Worm (Caenorhabditis elegans) whole organism, young adult: ENCODE data around the gene utp-20.
A peak's percentile ranks its signal among the peaks of the same experiment; 100 is the strongest.

Experiments used
- B0019.2 ChIP-seq: fragments of 200-800 bp; sonication (Bioruptor generic); conservative IDR thresholded peaks from 2 replicates; pipeline ENCODE4 v1.3.6; 2022; ENCODE audit warnings: missing genetic modification reagents, missing genetic modification characterization, missing compliant biosample characterization
- F10E7.11 ChIP-seq: sonication (generic microtip); optimal IDR thresholded peaks from 2 replicates; lab custom pipeline; 2017; ENCODE audit warnings: mild to moderate bottlenecking, missing genetic modification characterization, moderate library complexity, missing compliant biosample characterization
- F23B12.7 ChIP-seq: sonication (generic microtip); optimal IDR thresholded peaks from 2 replicates; lab custom pipeline; 2017; ENCODE audit warnings: missing genetic modification characterization, mild to moderate bottlenecking, missing compliant biosample characterization, antibody characterized with exemption, moderate library complexity; ENCODE audit not compliant: insufficient read depth
- F37B4.10 ChIP-seq: fragments of 200-800 bp; sonication (Bioruptor generic); IDR thresholded peaks from 2 replicates; pipeline ENCODE4 v1.3.6; 2022; ENCODE audit warnings: missing genetic modification characterization, missing compliant biosample characterization
- F39B2.1 ChIP-seq: fragments of 200-800 bp; sonication (Bioruptor generic); IDR thresholded peaks from 2 replicates; pipeline ENCODE4 v1.3.6; 2022; ENCODE audit warnings: missing genetic modification reagents, missing genetic modification characterization, missing compliant biosample characterization
- F52B5.7 ChIP-seq: sonication (generic microtip); optimal IDR thresholded peaks from 2 replicates; lab custom pipeline; 2016; ENCODE audit warnings: mild to moderate bottlenecking, missing genetic modification characterization, missing compliant biosample characterization
- F57C9.4 ChIP-seq: sonication (generic microtip); optimal IDR thresholded peaks from 2 replicates; lab custom pipeline; 2017; ENCODE audit warnings: mild to moderate bottlenecking, missing genetic modification characterization, missing compliant biosample characterization
- T26A5.8 ChIP-seq: sonication (generic microtip); optimal IDR thresholded peaks from 2 replicates; lab custom pipeline; 2016; ENCODE audit warnings: missing genetic modification characterization, missing compliant biosample characterization
- Y53G8AR.9 ChIP-seq: fragments of 200-800 bp; sonication (Bioruptor generic); conservative IDR thresholded peaks from 2 replicates; pipeline ENCODE4 v1.3.6; 2022; ENCODE audit warnings: missing genetic modification reagents, missing genetic modification characterization, missing compliant biosample characterization
- Y56A3A.18 ChIP-seq: fragments of 200-800 bp; sonication (Bioruptor generic); IDR thresholded peaks from 2 replicates; pipeline ENCODE4 v1.3.6; 2022; ENCODE audit warnings: missing genetic modification reagents, missing genetic modification characterization, missing compliant biosample characterization
- Y67H2A.10 ChIP-seq: fragments of 200-800 bp; sonication (Bioruptor generic); conservative IDR thresholded peaks from 2 replicates; pipeline ENCODE4 v1.3.6; 2022; ENCODE audit warnings: missing genetic modification reagents, missing genetic modification characterization, missing compliant biosample characterization
- Y95B8A.8 ChIP-seq: fragments of 200-800 bp; sonication (Bioruptor generic); IDR thresholded peaks from 2 replicates; pipeline ENCODE4 v1.3.6; 2022; ENCODE audit warnings: missing genetic modification reagents, missing genetic modification characterization, missing compliant biosample characterization
- ama-1 ChIP-seq, 3 experiments: fragments of 150-350 bp in 1 of 3; sonication (generic microtip) in 2 of 3; optimal IDR thresholded peaks; 2 replicates each; lab custom pipeline; 2014 to 2018; ENCODE audit warnings: missing biosample characterization in 2 of 3, missing genetic modification characterization in 2 of 3, missing genetic modification reagents in 2 of 3
- aptf-3 ChIP-seq: fragments of 200-800 bp; sonication (Bioruptor generic); IDR thresholded peaks from 2 replicates; pipeline ENCODE4 v1.3.6; 2022; ENCODE audit warnings: missing genetic modification characterization, missing compliant biosample characterization
- atf-7 ChIP-seq: sonication (generic microtip); optimal IDR thresholded peaks from 2 replicates; lab custom pipeline; 2017; ENCODE audit warnings: mild to moderate bottlenecking, missing genetic modification characterization, missing compliant biosample characterization
- cebp-1 ChIP-seq, 2 experiments: fragments of 200-800 bp in 1 of 2; sonication (Bioruptor generic) in 1 of 2; sonication (generic microtip) in 1 of 2; IDR thresholded peaks in 1 of 2; optimal IDR thresholded peaks in 1 of 2; 2 replicates each; pipeline versions ENCODE4 v1.3.6 to Lab custom; 2017 to 2022; ENCODE audit warnings: missing compliant biosample characterization in 2 of 2, missing genetic modification characterization in 2 of 2, mild to moderate bottlenecking in 1 of 2, missing genetic modification reagents in 1 of 2, moderate library complexity in 1 of 2
- ceh-100 ChIP-seq: fragments of 200-800 bp; sonication (Bioruptor generic); IDR thresholded peaks from 2 replicates; pipeline ENCODE4 v1.3.6; 2022; ENCODE audit warnings: missing genetic modification reagents, missing genetic modification characterization, missing compliant biosample characterization
- ceh-79 ChIP-seq: sonication (generic microtip); optimal IDR thresholded peaks from 2 replicates; lab custom pipeline; 2017; ENCODE audit warnings: mild to moderate bottlenecking, missing genetic modification characterization, missing compliant biosample characterization
- chd-7 ChIP-seq: sonication (generic microtip); optimal IDR thresholded peaks from 2 replicates; lab custom pipeline; 2016; ENCODE audit warnings: mild to moderate bottlenecking, missing genetic modification characterization, moderate library complexity, missing compliant biosample characterization
- die-1 ChIP-seq: sonication (generic microtip); optimal IDR thresholded peaks from 2 replicates; lab custom pipeline; 2016; ENCODE audit warnings: missing genotype, mild to moderate bottlenecking, missing genetic modification characterization, missing compliant biosample characterization
- dpff-1 ChIP-seq: sonication (generic microtip); optimal IDR thresholded peaks from 2 replicates; lab custom pipeline; 2017; ENCODE audit warnings: mild to moderate bottlenecking, missing genetic modification characterization, missing compliant biosample characterization
- dpl-1 ChIP-seq: fragments of 150-350 bp; optimal IDR thresholded peaks from 2 replicates; lab custom pipeline; 2014; ENCODE audit warnings: missing biosample characterization, missing genetic modification reagents, missing genetic modification characterization
- fkh-3 ChIP-seq: sonication (generic microtip); optimal IDR thresholded peaks from 2 replicates; lab custom pipeline; 2016; ENCODE audit warnings: mild to moderate bottlenecking, missing genetic modification characterization, missing compliant biosample characterization
- him-1 ChIP-seq: sonication (generic microtip); optimal IDR thresholded peaks from 2 replicates; lab custom pipeline; 2016; ENCODE audit warnings: missing genotype, missing genetic modification reagents, missing genetic modification characterization, missing compliant biosample characterization
- hlh-12 ChIP-seq: sonication (generic microtip); optimal IDR thresholded peaks from 2 replicates; lab custom pipeline; 2016; ENCODE audit warnings: missing genetic modification characterization, missing compliant biosample characterization
- hlh-26 ChIP-seq: fragments of 200-800 bp; sonication (Bioruptor generic); conservative IDR thresholded peaks from 2 replicates; pipeline ENCODE4 v1.3.6; 2022; ENCODE audit warnings: missing genetic modification reagents, missing genetic modification characterization, missing compliant biosample characterization
- hmg-20 ChIP-seq: fragments of 200-800 bp; sonication (Bioruptor generic); IDR thresholded peaks from 2 replicates; pipeline ENCODE4 v1.3.6; 2022; ENCODE audit warnings: missing genetic modification reagents, missing genetic modification characterization, missing compliant biosample characterization
- let-526 ChIP-seq: fragments of 200-800 bp; sonication (Bioruptor generic); IDR thresholded peaks from 2 replicates; pipeline ENCODE4 v1.3.6; 2022; ENCODE audit warnings: missing genetic modification reagents, missing genetic modification characterization, missing compliant biosample characterization
- let-607 ChIP-seq, 2 experiments: fragments of 200-800 bp in 1 of 2; sonication (Bioruptor generic) in 1 of 2; sonication (generic microtip) in 1 of 2; optimal IDR thresholded peaks; 2 replicates each; lab custom pipeline; 2016 to 2018; ENCODE audit warnings: mild to moderate bottlenecking in 2 of 2, missing compliant biosample characterization in 2 of 2, missing genetic modification characterization in 2 of 2, moderate library complexity in 2 of 2, missing genotype in 1 of 2
- lir-1 ChIP-seq: fragments of 200-800 bp; sonication (Bioruptor generic); conservative IDR thresholded peaks from 2 replicates; pipeline ENCODE4 v1.3.6; 2022; ENCODE audit warnings: missing genetic modification reagents, missing genetic modification characterization, missing compliant biosample characterization
- madf-10 ChIP-seq: sonication (generic microtip); optimal IDR thresholded peaks from 2 replicates; lab custom pipeline; 2016; ENCODE audit warnings: mild to moderate bottlenecking, missing genetic modification characterization, missing compliant biosample characterization
- madf-6 ChIP-seq: fragments of 200-800 bp; sonication (Bioruptor generic); IDR thresholded peaks from 2 replicates; pipeline ENCODE4 v1.3.6; 2022; ENCODE audit warnings: missing genetic modification reagents, missing genetic modification characterization, missing compliant biosample characterization
- mel-28 ChIP-seq: sonication (generic microtip); optimal IDR thresholded peaks from 2 replicates; lab custom pipeline; 2016; ENCODE audit warnings: borderline replicate concordance, mild to moderate bottlenecking, missing genetic modification characterization, missing compliant biosample characterization
- mes-4 ChIP-seq: sonication (generic microtip); optimal IDR thresholded peaks from 2 replicates; lab custom pipeline; 2016; ENCODE audit warnings: missing genotype, missing genetic modification characterization, missing compliant biosample characterization
- mxl-1 ChIP-seq: sonication (generic microtip); optimal IDR thresholded peaks from 2 replicates; lab custom pipeline; 2016; ENCODE audit warnings: missing genetic modification characterization, missing compliant biosample characterization
- nfya-2 ChIP-seq: fragments of 200-800 bp; sonication (Bioruptor generic); IDR thresholded peaks from 2 replicates; pipeline ENCODE4 v1.3.6; 2022; ENCODE audit warnings: missing genetic modification reagents, missing genetic modification characterization, missing compliant biosample characterization
- nhr-90 ChIP-seq: sonication (generic microtip); optimal IDR thresholded peaks from 2 replicates; lab custom pipeline; 2016; ENCODE audit warnings: missing genotype, mild to moderate bottlenecking, missing genetic modification characterization, missing compliant biosample characterization
- rpc-1 ChIP-seq, 2 experiments: fragments of 150-350 bp in 1 of 2; sonication (generic microtip) in 1 of 2; optimal IDR thresholded peaks; 2 replicates each; lab custom pipeline; 2014 to 2018; ENCODE audit warnings: missing biosample characterization in 1 of 2, missing genetic modification characterization in 1 of 2, missing genetic modification reagents in 1 of 2, missing genotype in 1 of 2
- snpc-1.1 ChIP-seq: sonication (generic microtip); optimal IDR thresholded peaks from 2 replicates; lab custom pipeline; 2017; ENCODE audit warnings: missing genetic modification characterization, mild to moderate bottlenecking, missing compliant biosample characterization, antibody characterized with exemption, moderate library complexity, missing genotype, missing genetic modification reagents; ENCODE audit not compliant: insufficient read depth
- somi-1 ChIP-seq: fragments of 200-800 bp; sonication (Bioruptor generic); optimal IDR thresholded peaks from 2 replicates; lab custom pipeline; 2018; ENCODE audit warnings: mild to moderate bottlenecking, missing genetic modification characterization, missing compliant biosample characterization
- tbp1 ChIP-seq: fragments of 200-800 bp; sonication (Bioruptor generic); optimal IDR thresholded peaks from 2 replicates; lab custom pipeline; 2018; ENCODE audit warnings: mild to moderate bottlenecking, missing genetic modification characterization, missing compliant biosample characterization
- tlf-1 ChIP-seq: fragments of 200-800 bp; sonication (Bioruptor generic); optimal IDR thresholded peaks from 2 replicates; lab custom pipeline; 2018; ENCODE audit warnings: mild to moderate bottlenecking, missing genetic modification characterization, missing compliant biosample characterization
- unc-130 ChIP-seq: sonication (generic microtip); optimal IDR thresholded peaks from 2 replicates; lab custom pipeline; 2016; ENCODE audit warnings: missing genetic modification reagents, missing genetic modification characterization, missing compliant biosample characterization
- zfh-2 ChIP-seq: fragments of 200-800 bp; sonication (Bioruptor generic); conservative IDR thresholded peaks from 2 replicates; pipeline ENCODE4 v1.3.6; 2022; ENCODE audit warnings: missing genetic modification reagents, missing genetic modification characterization, missing compliant biosample characterization
- ztf-18 ChIP-seq: sonication (generic microtip); optimal IDR thresholded peaks from 2 replicates; lab custom pipeline; 2016; ENCODE audit warnings: missing genotype, mild to moderate bottlenecking, missing genetic modification characterization, missing compliant biosample characterization
- ztf-25 ChIP-seq: fragments of 200-800 bp; sonication (Bioruptor generic); IDR thresholded peaks from 2 replicates; pipeline ENCODE4 v1.3.6; 2022; ENCODE audit warnings: missing genetic modification reagents, missing genetic modification characterization, missing compliant biosample characterization

The utp-20 gene

ce11 chrII:6587264-6587870 is 51.2 kb downstream of the utp-20 start, which contains the start of gene C56C10.7 (continued):
- no peak for TF ChIP-seq hlh-26
- TF ChIP-seq F52B5.7, result peak; percentile 36
- peak; percentile 24 for TF ChIP-seq ztf-18
- TF ChIP-seq dpff-1 (tag; lab: Kevin White, UChicago), result peak; percentile 34
- peak; percentile 19 for TF ChIP-seq him-1 (tag; lab: Kevin White, UChicago)
- peak; percentile 63; the same call in 1 of the 2 replicates for TF ChIP-seq nfya-2 (GFP tag; lab: Robert Waterston, UW)
- no peak for TF ChIP-seq ama-1 (optimal IDR thresholded peaks at IDR 0.05; lab: Kevin White, UChicago)
- TF ChIP-seq ama-1 (GFP tag; optimal IDR thresholded peaks at IDR 0.05; lab: Kevin White, UChicago), result peak in 1 of 2 experiments; percentile 62
- TF ChIP-seq zfh-2, result no peak
- peak; percentile 66; the same call in 1 of the 2 replicates for TF ChIP-seq ztf-25 (GFP tag; lab: Robert Waterston, UW)
- peak; percentile 63 for TF ChIP-seq ceh-100 (GFP tag; lab: Robert Waterston, UW)
- peak; percentile 90 for TF ChIP-seq Y53G8AR.9 (GFP tag; lab: Robert Waterston, UW)
- peak; percentile 57 for TF ChIP-seq unc-130 (GFP tag; lab: Kevin White, UChicago)
- no peak for TF ChIP-seq somi-1
- peak; percentile 87 for TF ChIP-seq tlf-1 (GFP tag; lab: Kevin White, UChicago)
- TF ChIP-seq mes-4 (tag; lab: Kevin White, UChicago), result peak; percentile 13
- TF ChIP-seq lir-1 (GFP tag; lab: Robert Waterston, UW), result 0 out of 2 replicates have a peak, but pooled peaks have one; percentile 30
- TF ChIP-seq atf-7 (tag; lab: Kevin White, UChicago), result peak; percentile 55
- no peak for TF ChIP-seq rpc-1 (optimal IDR thresholded peaks at IDR 0.05; lab: Kevin White, UChicago)
- TF ChIP-seq rpc-1 (tag; optimal IDR thresholded peaks at IDR 0.05; lab: Kevin White, UChicago), result no peak
- no peak for TF ChIP-seq Y67H2A.10 (GFP tag; lab: Robert Waterston, UW)
- TF ChIP-seq F37B4.10 (GFP tag; lab: Robert Waterston, UW), result no peak
- no peak for TF ChIP-seq mel-28 (tag; lab: Kevin White, UChicago)
- peak; percentile 53 for TF ChIP-seq F10E7.11 (tag; lab: Kevin White, UChicago)
- TF ChIP-seq cebp-1 (GFP tag; IDR thresholded peaks at IDR 0.05; lab: Robert Waterston, UW), result no peak
- peak; percentile 54 for TF ChIP-seq cebp-1 (tag; optimal IDR thresholded peaks at IDR 0.05; lab: Kevin White, UChicago)
- peak; percentile 60; the same call in 1 of the 2 replicates for TF ChIP-seq aptf-3 (GFP tag; lab: Robert Waterston, UW)
- TF ChIP-seq hlh-12 (tag; lab: Kevin White, UChicago), result no peak
- TF ChIP-seq Y95B8A.8 (GFP tag; lab: Robert Waterston, UW), result no peak
- TF ChIP-seq Y56A3A.18, result peak; percentile 77
- no peak for TF ChIP-seq F57C9.4 (tag; lab: Kevin White, UChicago)
- no peak for TF ChIP-seq F23B12.7
- no peak for TF ChIP-seq let-526 (GFP tag; lab: Robert Waterston, UW)
- TF ChIP-seq madf-6 (GFP tag; lab: Robert Waterston, UW), result peak; percentile 89
- TF ChIP-seq ceh-79, result peak; percentile 3
- TF ChIP-seq fkh-3, result no peak
- 0 out of 2 replicates have a peak, but pooled peaks have one; percentile 4 for TF ChIP-seq B0019.2 (GFP tag; lab: Robert Waterston, UW)
- peak; percentile 32 for TF ChIP-seq snpc-1.1 (tag; lab: Kevin White, UChicago)
- peak in 1 of 2 experiments; percentile 35 for TF ChIP-seq let-607 (tag; optimal IDR thresholded peaks at IDR 0.05; lab: Kevin White, UChicago)
- TF ChIP-seq nhr-90, result no peak
- peak; percentile 63 for TF ChIP-seq tbp1 (GFP tag; lab: Kevin White, UChicago)
- peak; percentile 10 for TF ChIP-seq mxl-1 (tag; lab: Kevin White, UChicago)
- TF ChIP-seq dpl-1 (GFP tag; lab: Kevin White, UChicago), result no peak
- TF ChIP-seq F39B2.1 (GFP tag; lab: Robert Waterston, UW), result peak; percentile 91
- no peak for TF ChIP-seq T26A5.8
- peak; percentile 77 for TF ChIP-seq chd-7 (tag; lab: Kevin White, UChicago)
- peak; percentile 34 for TF ChIP-seq madf-10 (tag; lab: Kevin White, UChicago)
- TF ChIP-seq die-1, result peak; percentile 38
- 0 out of 2 replicates have a peak, but pooled peaks have one; percentile 23 for TF ChIP-seq hmg-20 (GFP tag; lab: Robert Waterston, UW)
